Worm (Caenorhabditis elegans): ENCODE measurements around the gene nhr-104.

Gene nhr-104

DNA sequence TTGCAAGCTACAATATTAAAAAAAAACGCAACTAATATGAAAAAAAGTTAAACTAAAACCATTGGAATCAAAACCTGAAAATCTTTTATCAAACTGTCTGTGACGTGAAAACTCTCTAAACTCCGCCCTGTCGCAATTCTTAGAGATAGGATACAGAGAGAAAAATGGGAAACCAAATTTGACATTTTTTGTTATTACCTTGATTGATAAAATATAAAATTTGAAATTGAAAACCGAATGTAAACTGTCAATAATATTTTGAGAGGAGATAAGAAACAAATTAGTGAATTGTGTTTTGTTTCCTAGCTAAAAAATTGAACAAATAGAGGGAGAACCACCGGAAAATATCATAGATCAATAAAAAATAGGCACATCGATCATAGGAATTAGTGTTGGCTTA, 33.4 kb upstream of the nhr-104 start:
- TF ChIP-seq sem-4 (tag; optimal IDR thresholded peaks at IDR 0.05), result no peak
- TF ChIP-seq peb-1 (tag; optimal IDR thresholded peaks at IDR 0.05), result no peak
- TF ChIP-seq ama-1 (optimal IDR thresholded peaks at IDR 0.05), result no peak
- TF ChIP-seq skn-1 (tag; optimal IDR thresholded peaks at IDR 0.05), result no peak
- TF ChIP-seq nhr-25 (tag; optimal IDR thresholded peaks at IDR 0.05), result no peak
- no peak for TF ChIP-seq nhr-23 (tag; optimal IDR thresholded peaks at IDR 0.05)

DNA sequence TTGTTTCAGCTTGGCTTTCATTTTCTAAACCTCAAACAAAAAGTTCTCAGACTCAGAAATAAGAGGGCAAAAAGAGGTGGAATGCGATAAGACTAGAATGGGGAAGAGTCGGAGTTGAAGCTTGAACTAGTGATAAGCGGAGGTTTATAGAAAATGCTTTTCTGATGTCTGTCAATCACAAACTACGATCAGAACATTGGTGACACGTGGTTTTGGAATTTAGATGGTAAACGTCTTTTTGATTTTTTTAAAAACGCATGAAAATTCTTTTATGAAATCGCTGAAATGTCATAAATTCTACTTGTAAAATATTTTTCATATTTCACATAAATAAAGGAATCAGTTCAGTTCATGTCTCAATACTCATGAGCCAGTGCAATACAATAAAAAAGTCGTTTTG, 32.6 kb upstream of the nhr-104 start, which contains the start of gene H06H21.8:
Gene H06H21.8, minus strand, starts transcription at position 78 of the 400 bp plus-strand sequence.
- TF ChIP-seq nhr-6 (tag; optimal IDR thresholded peaks at IDR 0.05), result no peak
- TF ChIP-seq Y55F3AM.14 (GFP tag; optimal IDR thresholded peaks at IDR 0.05), result no peak
- TF ChIP-seq ztf-11 (tag; optimal IDR thresholded peaks at IDR 0.05), result no peak
- TF ChIP-seq alr-1 (tag; optimal IDR thresholded peaks at IDR 0.05), result no peak
- TF ChIP-seq nhr-237 (tag; optimal IDR thresholded peaks at IDR 0.05), result no peak
- TF ChIP-seq nhr-77 (tag; optimal IDR thresholded peaks at IDR 0.05), result no peak
- TF ChIP-seq lin-11 (tag; optimal IDR thresholded peaks at IDR 0.05), result no peak
- TF ChIP-seq ZK546.5 (tag; optimal IDR thresholded peaks at IDR 0.05), result no peak
- TF ChIP-seq nhr-12 (tag; optimal IDR thresholded peaks at IDR 0.05), result no peak
- TF ChIP-seq sem-4 (tag; optimal IDR thresholded peaks at IDR 0.05), result no peak
- peak; percentile 30 for TF ChIP-seq gmeb-1 (tag; optimal IDR thresholded peaks at IDR 0.05)
- no peak for TF ChIP-seq sma-9 (GFP tag; optimal IDR thresholded peaks at IDR 0.05)
- no peak for TF ChIP-seq sma-9 (tag; optimal IDR thresholded peaks at IDR 0.05)
- no peak for TF ChIP-seq lin-13 (GFP tag; optimal IDR thresholded peaks at IDR 0.05)
- no peak for TF ChIP-seq unc-62 (GFP tag; optimal IDR thresholded peaks at IDR 0.05)
- TF ChIP-seq crh-2 (tag; optimal IDR thresholded peaks at IDR 0.05), result peak; percentile 42
- TF ChIP-seq peb-1 (tag; optimal IDR thresholded peaks at IDR 0.05), result no peak
- no peak for TF ChIP-seq nhr-23 (tag; optimal IDR thresholded peaks at IDR 0.05)
- TF ChIP-seq lsy-2 (tag; optimal IDR thresholded peaks at IDR 0.05), result no peak
- TF ChIP-seq zag-1 (tag; optimal IDR thresholded peaks at IDR 0.05), result no peak
- no peak for TF ChIP-seq skn-1 (tag; optimal IDR thresholded peaks at IDR 0.05)
- TF ChIP-seq sma-3 (GFP tag; optimal IDR thresholded peaks at IDR 0.05), result no peak
- TF ChIP-seq fos-1 (tag; optimal IDR thresholded peaks at IDR 0.05), result peak; percentile 31
- no peak for TF ChIP-seq unc-55 (GFP tag; optimal IDR thresholded peaks at IDR 0.05)
- no peak for TF ChIP-seq R02D3.7 (tag; optimal IDR thresholded peaks at IDR 0.05)
- no peak for TF ChIP-seq elt-1 (tag; optimal IDR thresholded peaks at IDR 0.05)

DNA sequence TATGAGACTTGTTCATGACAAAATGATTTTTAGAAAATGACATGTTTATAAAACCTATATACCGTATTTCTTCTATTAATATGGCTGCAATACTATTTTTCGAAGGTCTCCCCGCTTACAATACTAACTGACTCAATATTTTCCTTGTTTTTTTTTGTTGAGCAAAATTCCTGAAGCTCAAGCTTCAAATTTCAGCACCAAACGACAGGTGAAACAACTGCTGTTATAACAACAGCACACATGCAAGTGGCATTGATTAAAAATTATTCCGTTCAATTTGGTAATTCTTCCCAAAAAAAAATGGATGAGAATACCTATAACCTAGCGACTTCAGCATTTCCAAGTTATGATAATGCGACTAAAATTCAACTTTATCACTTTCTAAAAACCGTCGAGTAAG, 25.7 kb upstream of the nhr-104 start, which contains the start of gene srw-94:
Gene srw-94, plus strand, starts transcription at position 301 of the 400 bp plus-strand sequence.
- TF ChIP-seq sma-3 (GFP tag; optimal IDR thresholded peaks at IDR 0.05) (no peak), alr-1 (tag; optimal IDR thresholded peaks at IDR 0.05) (no peak), unc-55 (GFP tag; optimal IDR thresholded peaks at IDR 0.05) (no peak), egl-27 (tag; optimal IDR thresholded peaks at IDR 0.05) (no peak), mab-5 (tag; optimal IDR thresholded peaks at IDR 0.05) (no peak), nhr-6 (tag; optimal IDR thresholded peaks at IDR 0.05) (no peak), ztf-4 (tag; optimal IDR thresholded peaks at IDR 0.05) (no peak), sem-4 (tag; optimal IDR thresholded peaks at IDR 0.05) (no peak), unc-62 (GFP tag; optimal IDR thresholded peaks at IDR 0.05) (no peak), nhr-129 (tag; optimal IDR thresholded peaks at IDR 0.05) (no peak), skn-1 (tag; optimal IDR thresholded peaks at IDR 0.05) (no peak), elt-3 (tag; optimal IDR thresholded peaks at IDR 0.05) (no peak), R02D3.7 (tag; optimal IDR thresholded peaks at IDR 0.05) (no peak), ceh-82 (tag; optimal IDR thresholded peaks at IDR 0.05) (no peak), snpc-4 (tag; optimal IDR thresholded peaks at IDR 0.05) (no peak), lin-39 (tag; optimal IDR thresholded peaks at IDR 0.05) (no peak), nhr-21 (tag; optimal IDR thresholded peaks at IDR 0.05) (no peak)

DNA sequence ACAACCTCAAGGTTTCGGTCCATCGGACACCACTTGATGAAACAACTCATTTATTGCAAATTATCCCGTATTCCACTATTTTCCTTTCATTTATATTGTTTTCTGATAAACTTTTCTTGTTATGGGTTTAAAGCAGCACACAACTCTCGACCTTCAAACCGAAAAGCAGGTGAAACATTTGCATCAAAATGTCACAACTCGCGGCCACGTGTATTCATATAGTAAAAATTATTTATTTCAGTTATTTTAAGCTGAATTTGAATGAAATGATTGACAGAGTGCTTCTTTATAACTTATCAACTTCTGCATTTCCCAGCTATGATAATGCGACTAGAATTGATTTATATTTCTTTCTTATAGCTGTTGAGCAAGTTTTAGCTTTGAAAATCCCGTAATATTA, 23.4 kb upstream of the nhr-104 start, which contains the start of gene srw-95:
Gene srw-95, plus strand, starts transcription at position 213 of the 400 bp plus-strand sequence.
- TF ChIP-seq aly-2 (tag; optimal IDR thresholded peaks at IDR 0.05) (no peak), nhr-21 (tag; optimal IDR thresholded peaks at IDR 0.05) (no peak), nhr-23 (tag; optimal IDR thresholded peaks at IDR 0.05) (no peak), ztf-11 (tag; optimal IDR thresholded peaks at IDR 0.05) (no peak), dmd-4 (tag; optimal IDR thresholded peaks at IDR 0.05) (no peak), R02D3.7 (tag; optimal IDR thresholded peaks at IDR 0.05) (no peak), nhr-237 (tag; optimal IDR thresholded peaks at IDR 0.05) (no peak), sma-3 (GFP tag; optimal IDR thresholded peaks at IDR 0.05) (no peak), zag-1 (tag; optimal IDR thresholded peaks at IDR 0.05) (no peak), nhr-10 (tag; optimal IDR thresholded peaks at IDR 0.05) (no peak), alr-1 (tag; optimal IDR thresholded peaks at IDR 0.05) (no peak)

Data from whole organism, L2 larva.